Worm (Caenorhabditis elegans) whole organism, L1 larva: ENCODE data around the gene act-1.

Source experiments
- fos-1 ChIP-seq: fragments of 150-350 bp; optimal IDR thresholded peaks from 2 replicates; lab custom pipeline; 2014; ENCODE audit warnings: missing biosample characterization, missing genetic modification characterization
- mdl-1 ChIP-seq, 2 experiments: fragments of 150-350 bp; optimal IDR thresholded peaks; 2 replicates each; lab custom pipeline; 2014 to 2017; ENCODE audit warnings: missing biosample characterization in 2 of 2, missing genetic modification characterization in 2 of 2, inconsistent platforms in 1 of 2
- nhr-12 ChIP-seq: sonication (generic microtip); optimal IDR thresholded peaks from 2 replicates; lab custom pipeline; 2017; ENCODE audit warnings: missing biosample characterization, missing genetic modification characterization
- pqm-1 ChIP-seq: sonication (generic microtip); optimal IDR thresholded peaks from 3 replicates; lab custom pipeline; 2017; ENCODE audit warnings: missing biosample characterization, missing genetic modification characterization
- unc-30 ChIP-seq: sonication (generic microtip); optimal IDR thresholded peaks from 2 replicates; lab custom pipeline; 2017; ENCODE audit warnings: missing biosample characterization, missing genetic modification characterization
- unc-62 ChIP-seq: fragments of 150-350 bp; optimal IDR thresholded peaks from 2 replicates; lab custom pipeline; 2014; ENCODE audit warnings: missing biosample characterization, missing genetic modification reagents, missing genetic modification characterization

DNA sequence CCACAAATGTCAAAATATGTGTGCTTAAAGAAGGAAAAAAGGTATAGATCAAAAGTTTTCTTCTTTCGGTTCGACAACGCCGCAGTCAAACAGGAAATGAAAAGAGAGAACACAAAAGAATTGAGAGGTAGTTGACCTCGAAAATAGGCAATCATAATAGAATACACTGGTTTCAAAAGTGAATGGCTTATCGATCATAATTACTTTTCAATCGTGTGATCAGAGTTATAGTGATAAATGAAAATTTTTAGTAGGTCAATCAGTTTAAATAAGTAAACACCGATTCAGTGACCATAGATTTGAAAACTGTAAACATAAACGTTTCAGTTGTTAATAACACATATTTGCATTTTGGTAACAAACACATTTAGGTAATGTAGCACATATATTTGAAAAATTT lies 10.5 kb upstream of the act-1 start:
- TF ChIP-seq fos-1 (tag; lab: Kevin White, UChicago) (no peak), unc-62 (GFP tag; lab: Kevin White, UChicago) (no peak), mdl-1 (tag; optimal IDR thresholded peaks at IDR 0.05; lab: Kevin White, UChicago) (no peak), pqm-1 (no peak), nhr-12 (tag; lab: Kevin White, UChicago) (no peak), unc-30 (tag; lab: Kevin White, UChicago) (no peak)
